Fruit fly (Drosophila melanogaster) whole organism, embryonic: ENCODE measurements around the gene bb8.

Experiments
- Atf6 ChIP-seq: fragments of 200-800 bp; sonication (Bioruptor generic); IDR thresholded peaks from 2 replicates; pipeline ENCODE4 v1.3.6; 2022; ENCODE audit warnings: missing biosample characterization, missing genetic modification characterization
- Bgb ChIP-seq: fragments of 200-800 bp; sonication (Bioruptor generic); IDR thresholded peaks from 2 replicates; pipeline ENCODE4 v1.3.6; 2022; ENCODE audit warnings: missing biosample characterization, missing genetic modification characterization; ENCODE audit not compliant: partially characterized antibody
- CG10274 ChIP-seq: fragments of 200-800 bp; sonication (Bioruptor generic); optimal IDR thresholded peaks from 3 replicates; lab custom pipeline; 2017; ENCODE audit warnings: missing biosample characterization, mild to moderate bottlenecking, missing genetic modification characterization
- CG10366 ChIP-seq: fragments of 200-800 bp; sonication (Bioruptor generic); IDR thresholded peaks from 2 replicates; pipeline ENCODE4 v1.3.6; 2022; ENCODE audit warnings: missing biosample characterization, missing genetic modification characterization
- CG12104 ChIP-seq: fragments of 200-800 bp; sonication (Bioruptor generic); optimal IDR thresholded peaks from 3 replicates; lab custom pipeline; 2016; ENCODE audit warnings: missing biosample characterization, missing genetic modification characterization
- CG12155 ChIP-seq: fragments of 200-800 bp; sonication (Bioruptor generic); optimal IDR thresholded peaks from 3 replicates; lab custom pipeline; 2016; ENCODE audit warnings: missing biosample characterization, missing genetic modification characterization
- CG12299 ChIP-seq: fragments of 200-800 bp; sonication (Bioruptor generic); optimal IDR thresholded peaks from 2 replicates; lab custom pipeline; 2018; ENCODE audit warnings: missing biosample characterization, mild to moderate bottlenecking, missing genetic modification characterization
- CG15601 ChIP-seq: fragments of 200-800 bp; sonication (Bioruptor generic); optimal IDR thresholded peaks from 3 replicates; lab custom pipeline; 2019; ENCODE audit warnings: missing biosample characterization, mild to moderate bottlenecking, missing genetic modification characterization, moderate library complexity
- CG1647 ChIP-seq: fragments of 200-800 bp; sonication (Bioruptor generic); optimal IDR thresholded peaks from 3 replicates; lab custom pipeline; 2016; ENCODE audit warnings: missing biosample characterization, missing genetic modification characterization
- CG17802 ChIP-seq: fragments of 200-800 bp; sonication (Bioruptor generic); optimal IDR thresholded peaks from 2 replicates; lab custom pipeline; 2018; ENCODE audit warnings: missing biosample characterization, mild to moderate bottlenecking, missing genetic modification characterization, moderate library complexity
- CG2116 ChIP-seq: fragments of 200-800 bp; sonication (Bioruptor generic); optimal IDR thresholded peaks from 3 replicates; lab custom pipeline; 2018; ENCODE audit warnings: missing biosample characterization, mild to moderate bottlenecking, missing genetic modification characterization
- CG2120 ChIP-seq: fragments of 200-800 bp; sonication (Bioruptor generic); optimal IDR thresholded peaks from 3 replicates; lab custom pipeline; 2016; ENCODE audit warnings: missing biosample characterization, missing genetic modification characterization
- CG3163 ChIP-seq: fragments of 200-800 bp; sonication (Bioruptor generic); optimal IDR thresholded peaks from 3 replicates; lab custom pipeline; 2016; ENCODE audit warnings: missing biosample characterization, missing genetic modification characterization
- CG32772 ChIP-seq: fragments of 200-800 bp; sonication (Bioruptor generic); IDR thresholded peaks from 2 replicates; pipeline ENCODE4 v1.3.6; 2022; ENCODE audit warnings: missing biosample characterization, missing genetic modification characterization
- CG34376 ChIP-seq: fragments of 200-800 bp; sonication (Bioruptor generic); optimal IDR thresholded peaks from 2 replicates; lab custom pipeline; 2018; ENCODE audit warnings: missing biosample characterization, mild to moderate bottlenecking, missing genetic modification characterization
- CG3995 ChIP-seq: fragments of 200-800 bp; sonication (Bioruptor generic); optimal IDR thresholded peaks from 3 replicates; lab custom pipeline; 2016; ENCODE audit warnings: missing biosample characterization, missing genetic modification characterization
- CG4424 ChIP-seq: fragments of 200-800 bp; sonication (Bioruptor generic); optimal IDR thresholded peaks from 3 replicates; lab custom pipeline; 2016; ENCODE audit warnings: missing biosample characterization, missing genetic modification characterization
- CG5953 ChIP-seq: fragments of 200-800 bp; sonication (Bioruptor generic); IDR thresholded peaks from 2 replicates; pipeline ENCODE4 v1.3.6; 2022; ENCODE audit warnings: missing biosample characterization, missing genetic modification characterization
- CG8290 ChIP-seq, 3 experiments: fragments of 200-800 bp; sonication (Bioruptor generic); optimal IDR thresholded peaks; 2 replicates each; lab custom pipeline; 2016 to 2019; ENCODE audit warnings: missing biosample characterization in 3 of 3, missing genetic modification characterization in 3 of 3, mild to moderate bottlenecking in 2 of 3, moderate library complexity in 1 of 3
- CG8924 ChIP-seq: fragments of 200-800 bp; optimal IDR thresholded peaks from 3 replicates; lab custom pipeline; 2019; ENCODE audit warnings: missing biosample characterization, mild to moderate bottlenecking, missing genetic modification characterization, moderate library complexity
- CG8944 ChIP-seq: fragments of 200-800 bp; sonication (Bioruptor generic); optimal IDR thresholded peaks from 3 replicates; lab custom pipeline; 2016; ENCODE audit warnings: missing biosample characterization, missing genetic modification characterization
- Dfd ChIP-seq, 2 experiments: fragments of >200 bp; optimal IDR thresholded peaks; 2 replicates each; lab custom pipeline; 2017; ENCODE audit warnings: missing biosample characterization in 2 of 2, missing genetic modification characterization in 2 of 2
- Dp ChIP-seq: fragments of 200-800 bp; sonication (Bioruptor generic); optimal IDR thresholded peaks from 2 replicates; lab custom pipeline; 2018; ENCODE audit warnings: missing biosample characterization, mild to moderate bottlenecking, missing genetic modification characterization, moderate library complexity
- Ets65A ChIP-seq: fragments of 200-800 bp; sonication (Bioruptor generic); peaks from one replicate; lab custom pipeline; 2016; ENCODE audit warnings: missing biosample characterization, missing genetic modification characterization
- Hey ChIP-seq: fragments of 200-800 bp; sonication (Bioruptor generic); optimal IDR thresholded peaks from 3 replicates; lab custom pipeline; 2018; ENCODE audit warnings: missing biosample characterization, mild to moderate bottlenecking, missing genetic modification characterization
- Hsf ChIP-seq: fragments of 200-800 bp; sonication (Bioruptor generic); optimal IDR thresholded peaks from 3 replicates; lab custom pipeline; 2016; ENCODE audit warnings: missing biosample characterization, missing genetic modification characterization
- Lim3 ChIP-seq: fragments of 200-800 bp; sonication (Bioruptor generic); IDR thresholded peaks from 2 replicates; pipeline ENCODE4 v1.3.6; 2022; ENCODE audit warnings: missing biosample characterization, missing genetic modification characterization
- br ChIP-seq: fragments of >200 bp; optimal IDR thresholded peaks from 2 replicates; lab custom pipeline; 2017
- btn ChIP-seq: fragments of 200-800 bp; sonication (Bioruptor generic); optimal IDR thresholded peaks from 2 replicates; lab custom pipeline; 2016; ENCODE audit warnings: missing biosample characterization, missing genetic modification characterization
- cad ChIP-seq: fragments of >200 bp; optimal IDR thresholded peaks from 2 replicates; lab custom pipeline; 2017; ENCODE audit warnings: missing biosample characterization, missing genetic modification characterization
- cato ChIP-seq: fragments of 200-800 bp; sonication (Bioruptor generic); optimal IDR thresholded peaks from 2 replicates; lab custom pipeline; 2016; ENCODE audit warnings: missing biosample characterization, missing genetic modification characterization, borderline replicate concordance
- chif ChIP-seq, 2 experiments: fragments of 200-800 bp; sonication (Bioruptor generic); optimal IDR thresholded peaks; 3 replicates each; lab custom pipeline; 2016; ENCODE audit warnings: missing biosample characterization in 2 of 2, missing genetic modification characterization in 2 of 2
- ci ChIP-seq: fragments of 200-800 bp; sonication (Bioruptor generic); IDR thresholded peaks from 3 replicates; pipeline ENCODE4 v1.3.6; 2022; ENCODE audit warnings: missing biosample characterization, missing genetic modification characterization
- crc ChIP-seq: fragments of 200-800 bp; sonication (Bioruptor generic); optimal IDR thresholded peaks from 2 replicates; lab custom pipeline; 2016; ENCODE audit warnings: missing biosample characterization, missing genetic modification characterization
- dimm ChIP-seq: fragments of 200-800 bp; sonication (Bioruptor generic); IDR thresholded peaks from 2 replicates; pipeline ENCODE4 v1.3.6; 2022; ENCODE audit warnings: missing biosample characterization, missing genetic modification characterization
- disco-r ChIP-seq: fragments of 200-800 bp; sonication (Bioruptor generic); optimal IDR thresholded peaks from 2 replicates; lab custom pipeline; 2016; ENCODE audit warnings: missing biosample characterization, missing genetic modification characterization
- gsb-n ChIP-seq: fragments of 200-800 bp; sonication (Bioruptor generic); optimal IDR thresholded peaks from 3 replicates; lab custom pipeline; 2018; ENCODE audit warnings: missing biosample characterization, mild to moderate bottlenecking, missing genetic modification characterization
- lilli ChIP-seq: fragments of 200-800 bp; sonication (Bioruptor generic); optimal IDR thresholded peaks from 3 replicates; lab custom pipeline; 2016; ENCODE audit warnings: missing biosample characterization, missing genetic modification characterization
- luna ChIP-seq: fragments of 200-800 bp; sonication (Bioruptor generic); optimal IDR thresholded peaks from 2 replicates; lab custom pipeline; 2016; ENCODE audit warnings: missing biosample characterization, missing genetic modification characterization
- pb ChIP-seq: fragments of 200-800 bp; sonication (Bioruptor generic); optimal IDR thresholded peaks from 3 replicates; lab custom pipeline; 2016; ENCODE audit warnings: missing biosample characterization, missing genetic modification characterization
- pnt ChIP-seq: fragments of 200-800 bp; sonication (Bioruptor generic); optimal IDR thresholded peaks from 3 replicates; lab custom pipeline; 2016; ENCODE audit warnings: missing biosample characterization, missing genetic modification characterization
- prd ChIP-seq, 3 experiments: fragments of >200 bp in 2 of 3; fragments of 200-800 bp in 1 of 3; sonication (Bioruptor generic) in 1 of 3; optimal IDR thresholded peaks in 2 of 3; IDR thresholded peaks in 1 of 3; 2 replicates in 2 of 3; 3 replicates in 1 of 3; pipeline versions ENCODE4 v1.3.6 to Lab custom; 2017 to 2022; ENCODE audit warnings: missing biosample characterization in 1 of 3, missing genetic modification characterization in 1 of 3
- pzg ChIP-seq: fragments of 200-800 bp; sonication (Bioruptor generic); optimal IDR thresholded peaks from 3 replicates; lab custom pipeline; 2018; ENCODE audit warnings: missing biosample characterization, mild to moderate bottlenecking, missing genetic modification characterization, moderate library complexity
- rib ChIP-seq: fragments of 200-800 bp; sonication (Bioruptor generic); IDR thresholded peaks from 2 replicates; pipeline ENCODE4 v1.3.6; 2022; ENCODE audit warnings: missing biosample characterization, missing genetic modification characterization
- scrt ChIP-seq: fragments of 200-800 bp; sonication (Bioruptor generic); optimal IDR thresholded peaks from 2 replicates; lab custom pipeline; 2018; ENCODE audit warnings: missing biosample characterization, mild to moderate bottlenecking, missing genetic modification characterization, moderate library complexity
- sd ChIP-seq: fragments of 200-800 bp; sonication (Bioruptor generic); optimal IDR thresholded peaks from 3 replicates; lab custom pipeline; 2018; ENCODE audit warnings: missing biosample characterization, mild to moderate bottlenecking, missing genetic modification characterization, moderate library complexity
- stwl ChIP-seq: fragments of 200-800 bp; sonication (Bioruptor generic); optimal IDR thresholded peaks from 3 replicates; lab custom pipeline; 2018; ENCODE audit warnings: missing biosample characterization, mild to moderate bottlenecking, missing genetic modification characterization, moderate library complexity
- tio ChIP-seq: fragments of 200-800 bp; sonication (Bioruptor generic); optimal IDR thresholded peaks from 2 replicates; lab custom pipeline; 2017; ENCODE audit warnings: missing biosample characterization, missing genetic modification characterization, inconsistent platforms
- wek ChIP-seq: fragments of 200-800 bp; sonication (Bioruptor generic); optimal IDR thresholded peaks from 3 replicates; lab custom pipeline; 2018; ENCODE audit warnings: missing biosample characterization, mild to moderate bottlenecking, missing genetic modification characterization, moderate library complexity
- zen ChIP-seq: fragments of 200-800 bp; sonication (Bioruptor generic); optimal IDR thresholded peaks from 3 replicates; lab custom pipeline; 2018; ENCODE audit warnings: missing biosample characterization, mild to moderate bottlenecking, missing genetic modification characterization, moderate library complexity

bb8 gene

DNA sequence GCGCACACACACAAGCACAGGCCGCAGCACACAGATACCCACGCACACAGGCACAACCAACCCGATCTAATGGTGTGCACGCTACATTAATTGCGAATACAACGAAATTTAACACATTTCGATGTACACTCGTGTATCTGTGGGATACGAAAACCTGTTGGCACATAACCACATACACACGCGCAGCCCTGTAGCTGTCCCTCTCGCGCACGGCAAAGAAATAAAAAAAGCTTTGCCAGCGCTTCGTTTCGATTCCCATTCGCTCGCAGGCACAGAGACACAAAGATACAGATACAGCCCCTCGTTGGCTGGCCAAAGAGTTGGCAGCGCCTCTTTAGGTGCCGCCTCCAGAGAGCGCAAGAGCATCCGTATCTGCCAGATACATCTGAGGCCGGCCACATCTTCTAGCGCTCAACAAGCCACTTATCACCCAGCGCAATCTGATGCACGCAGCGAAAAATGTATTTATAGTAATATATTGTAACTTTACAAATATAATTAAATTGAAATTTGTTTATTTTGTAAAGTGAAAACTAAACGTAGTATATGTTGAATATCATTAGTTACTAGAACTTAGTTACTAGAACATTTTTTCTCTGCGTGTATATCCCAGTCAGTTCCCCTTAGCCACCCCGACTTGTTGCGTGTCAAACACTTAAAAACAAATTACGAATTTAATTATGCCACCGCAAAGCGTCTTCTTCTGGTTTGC lies 3.2 kb upstream of the bb8 start (continued):
- TF ChIP-seq CG15601 (tag; lab: Kevin White, UChicago) (no peak), btn (GFP tag; lab: Kevin White, UChicago) (no peak), CG34376 (GFP tag; lab: Kevin White, UChicago) (peak; percentile 26), Dfd (GFP tag; optimal IDR thresholded peaks at IDR 0.05; lab: Kevin White, UChicago) (no peak), Hsf (GFP tag; lab: Kevin White, UChicago) (no peak), pb (GFP tag; lab: Kevin White, UChicago) (no peak), tio (GFP tag; lab: Kevin White, UChicago) (peak; percentile 40), Dp (GFP tag; lab: Kevin White, UChicago) (no peak), CG8924 (tag; lab: Kevin White, UChicago) (peak; percentile 31), CG10274 (GFP tag; lab: Kevin White, UChicago) (no peak), Hey (tag; lab: Kevin White, UChicago) (no peak), zen (tag; lab: Kevin White, UChicago) (peak; percentile 8), br (lab: Kevin White, UChicago) (no peak), wek (GFP tag; lab: Kevin White, UChicago) (no peak), pnt (GFP tag; lab: Kevin White, UChicago) (no peak), prd (optimal IDR thresholded peaks at IDR 0.05; lab: Kevin White, UChicago) (no peak), prd (GFP tag; IDR thresholded peaks at IDR 0.05; lab: Robert Waterston, UW) (peak; percentile 79; the same call in 2 of the 3 replicates), CG10366 (GFP tag; lab: Robert Waterston, UW) (peak; percentile 64), gsb-n (tag; lab: Kevin White, UChicago) (peak; percentile 42), lilli (peak; percentile 37), pzg (GFP tag; lab: Kevin White, UChicago) (no peak), stwl (no peak), CG12299 (no peak), Atf6 (GFP tag; lab: Robert Waterston, UW) (no peak; the same call in none of the 2 replicates), Ets65A (GFP tag; lab: Kevin White, UChicago) (peak; percentile 62), Bgb (GFP tag; lab: Robert Waterston, UW) (no peak), CG8290 (GFP tag; optimal IDR thresholded peaks at IDR 0.05; lab: Kevin White, UChicago) (peak; percentile 22), CG8290 (tag; optimal IDR thresholded peaks at IDR 0.05; lab: Kevin White, UChicago) (no peak), CG2120 (GFP tag; lab: Kevin White, UChicago) (no peak), CG1647 (GFP tag; lab: Kevin White, UChicago) (no peak), ci (peak; percentile 81), CG32772 (no peak; the same call in 1 of the 2 replicates), cato (GFP tag; lab: Kevin White, UChicago) (peak; percentile 19), sd (peak; percentile 73), dimm (no peak), rib (peak; percentile 37; the same call in 1 of the 2 replicates), cad (GFP tag; lab: Kevin White, UChicago) (no peak), CG3995 (GFP tag; lab: Kevin White, UChicago) (no peak), CG8944 (GFP tag; lab: Kevin White, UChicago) (no peak), scrt (GFP tag; lab: Kevin White, UChicago) (peak; percentile 55), CG12155 (peak; percentile 15), CG12104 (GFP tag; lab: Kevin White, UChicago) (no peak), crc (no peak), disco-r (no peak), luna (GFP tag; lab: Kevin White, UChicago) (no peak), CG3163 (GFP tag; lab: Kevin White, UChicago) (no peak), CG2116 (GFP tag; lab: Kevin White, UChicago) (peak; percentile 19), CG4424 (GFP tag; lab: Kevin White, UChicago) (peak; percentile 38), chif (GFP tag; optimal IDR thresholded peaks at IDR 0.05; lab: Kevin White, UChicago) (peak in 1 of 2 experiments; percentile 8), CG5953 (GFP tag; lab: Robert Waterston, UW) (no peak), Lim3 (GFP tag; lab: Robert Waterston, UW) (0 out of 2 replicates have a peak, but pooled peaks have one; percentile 19), CG17802 (tag; lab: Kevin White, UChicago) (no peak)
